Worm (Caenorhabditis elegans) whole organism, L3 larva: ENCODE data around the gene asp-9.

Source experiments
- R02D3.7 ChIP-seq: fragments of 150-350 bp; optimal IDR thresholded peaks from 2 replicates; lab custom pipeline; 2014; ENCODE audit warnings: missing biosample characterization, missing genetic modification characterization
- ZK546.5 ChIP-seq: sonication (generic microtip); optimal IDR thresholded peaks from 2 replicates; lab custom pipeline; 2017; ENCODE audit warnings: missing biosample characterization, missing genetic modification characterization
- aly-2 ChIP-seq: fragments of 150-350 bp; optimal IDR thresholded peaks from 2 replicates; lab custom pipeline; 2014; ENCODE audit warnings: missing biosample characterization, missing genetic modification characterization
- ama-1 ChIP-seq: fragments of 150-350 bp; optimal IDR thresholded peaks from 2 replicates; lab custom pipeline; 2018
- ceh-16 ChIP-seq: sonication (generic microtip); optimal IDR thresholded peaks from 2 replicates; lab custom pipeline; 2017; ENCODE audit warnings: missing biosample characterization, missing genetic modification characterization
- ceh-28 ChIP-seq: fragments of 150-350 bp; optimal IDR thresholded peaks from 2 replicates; lab custom pipeline; 2014; ENCODE audit warnings: missing biosample characterization, missing genetic modification reagents, missing genetic modification characterization
- ceh-82 ChIP-seq: fragments of 150-350 bp; optimal IDR thresholded peaks from 2 replicates; lab custom pipeline; 2014; ENCODE audit warnings: missing biosample characterization, missing genetic modification characterization
- ceh-9 ChIP-seq: sonication (generic microtip); optimal IDR thresholded peaks from 2 replicates; lab custom pipeline; 2018; ENCODE audit warnings: missing biosample characterization, missing genetic modification characterization
- daf-12 ChIP-seq: fragments of 150-350 bp; optimal IDR thresholded peaks from 2 replicates; lab custom pipeline; 2014; ENCODE audit warnings: missing biosample characterization, missing genetic modification reagents, missing genetic modification characterization
- egl-27 ChIP-seq: sonication (generic microtip); optimal IDR thresholded peaks from 4 replicates; lab custom pipeline; 2017; ENCODE audit warnings: missing biosample characterization, missing genetic modification reagents, missing genetic modification characterization
- egl-5 ChIP-seq: fragments of 150-350 bp; optimal IDR thresholded peaks from 2 replicates; lab custom pipeline; 2017; ENCODE audit warnings: missing biosample characterization, missing genetic modification reagents, missing genetic modification characterization, inconsistent platforms
- elt-1 ChIP-seq: fragments of 150-350 bp; optimal IDR thresholded peaks from 2 replicates; lab custom pipeline; 2014; ENCODE audit warnings: missing biosample characterization, missing genetic modification characterization
- elt-2 ChIP-seq: sonication (generic microtip); optimal IDR thresholded peaks from 2 replicates; lab custom pipeline; 2016; ENCODE audit warnings: missing genetic modification reagents, mild to moderate bottlenecking, missing genetic modification characterization, missing compliant biosample characterization
- elt-3 ChIP-seq, 3 experiments: fragments of 150-350 bp in 1 of 3; sonication (generic microtip) in 2 of 3; optimal IDR thresholded peaks; 2 replicates in 2 of 3; 4 replicates in 1 of 3; lab custom pipeline; 2014 to 2017; ENCODE audit warnings: missing biosample characterization in 3 of 3, missing genetic modification characterization in 3 of 3
- eor-1 ChIP-seq, 2 experiments: fragments of 150-350 bp; optimal IDR thresholded peaks; 2 replicates each; lab custom pipeline; 2014 to 2018; ENCODE audit warnings: missing biosample characterization in 2 of 2, missing genetic modification characterization in 2 of 2
- fkh-10 ChIP-seq: sonication (generic microtip); optimal IDR thresholded peaks from 2 replicates; lab custom pipeline; 2017; ENCODE audit warnings: missing biosample characterization, missing genetic modification reagents, missing genetic modification characterization
- fkh-2 ChIP-seq: fragments of 150-350 bp; optimal IDR thresholded peaks from 2 replicates; lab custom pipeline; 2014; ENCODE audit warnings: missing biosample characterization, missing genetic modification reagents, missing genetic modification characterization
- fos-1 ChIP-seq: fragments of 150-350 bp; optimal IDR thresholded peaks from 2 replicates; lab custom pipeline; 2014; ENCODE audit warnings: missing biosample characterization, missing genetic modification characterization
- hmg-11 ChIP-seq: sonication (generic microtip); optimal IDR thresholded peaks from 2 replicates; lab custom pipeline; 2016; ENCODE audit warnings: missing genetic modification characterization, missing compliant biosample characterization
- jun-1 ChIP-seq: fragments of 150-350 bp; optimal IDR thresholded peaks from 2 replicates; lab custom pipeline; 2014; ENCODE audit warnings: missing biosample characterization, missing genetic modification reagents, missing genetic modification characterization
- lin-15B ChIP-seq: fragments of 150-350 bp; optimal IDR thresholded peaks from 2 replicates; lab custom pipeline; 2014; ENCODE audit warnings: missing biosample characterization, missing genetic modification characterization
- lin-39 ChIP-seq: fragments of 150-350 bp; optimal IDR thresholded peaks from 2 replicates; lab custom pipeline; 2018; ENCODE audit warnings: missing biosample characterization, missing genetic modification reagents, missing genetic modification characterization
- lsy-12 ChIP-seq: sonication (generic microtip); optimal IDR thresholded peaks from 2 replicates; lab custom pipeline; 2016; ENCODE audit warnings: mild to moderate bottlenecking, missing genetic modification characterization, missing compliant biosample characterization
- mdl-1 ChIP-seq: fragments of 150-350 bp; optimal IDR thresholded peaks from 2 replicates; lab custom pipeline; 2014; ENCODE audit warnings: missing biosample characterization, missing genetic modification characterization
- mml-1 ChIP-seq: fragments of 150-350 bp; sonication (generic microtip); optimal IDR thresholded peaks from 3 replicates; lab custom pipeline; 2014; ENCODE audit warnings: missing biosample characterization, missing genetic modification characterization
- nfya-1 ChIP-seq: sonication (generic microtip); optimal IDR thresholded peaks from 2 replicates; lab custom pipeline; 2017; ENCODE audit warnings: missing genetic modification characterization, mild to moderate bottlenecking, missing compliant biosample characterization, antibody characterized with exemption, moderate library complexity; ENCODE audit not compliant: insufficient read depth
- nhr-11 ChIP-seq: fragments of 150-350 bp; optimal IDR thresholded peaks from 2 replicates; lab custom pipeline; 2014; ENCODE audit warnings: missing biosample characterization, missing genetic modification characterization
- nhr-12 ChIP-seq: fragments of 150-350 bp; optimal IDR thresholded peaks from 2 replicates; lab custom pipeline; 2014; ENCODE audit warnings: missing biosample characterization, missing genetic modification characterization
- nhr-23 ChIP-seq: fragments of 150-350 bp; optimal IDR thresholded peaks from 2 replicates; lab custom pipeline; 2014; ENCODE audit warnings: missing biosample characterization, missing genetic modification reagents, missing genetic modification characterization
- nhr-237 ChIP-seq: fragments of 150-350 bp; optimal IDR thresholded peaks from 2 replicates; lab custom pipeline; 2014; ENCODE audit warnings: missing biosample characterization, missing genetic modification characterization
- nhr-25 ChIP-seq: sonication (generic microtip); optimal IDR thresholded peaks from 2 replicates; lab custom pipeline; 2017; ENCODE audit warnings: missing biosample characterization, missing genetic modification characterization
- nhr-28 ChIP-seq: fragments of 150-350 bp; optimal IDR thresholded peaks from 2 replicates; lab custom pipeline; 2014; ENCODE audit warnings: missing biosample characterization, missing genetic modification characterization
- nhr-43 ChIP-seq: sonication (generic microtip); optimal IDR thresholded peaks from 2 replicates; lab custom pipeline; 2016; ENCODE audit warnings: mild to moderate bottlenecking, missing genetic modification characterization, missing compliant biosample characterization; ENCODE audit not compliant: poor library complexity, severe bottlenecking
- nhr-67 ChIP-seq: fragments of 150-350 bp; optimal IDR thresholded peaks from 2 replicates; lab custom pipeline; 2014; ENCODE audit warnings: missing biosample characterization, missing genetic modification characterization
- nhr-76 ChIP-seq: fragments of 150-350 bp; sonication (generic microtip); optimal IDR thresholded peaks from 5 replicates; lab custom pipeline; 2014; ENCODE audit warnings: missing biosample characterization, missing genetic modification characterization
- nhr-77 ChIP-seq: fragments of 150-350 bp; optimal IDR thresholded peaks from 2 replicates; lab custom pipeline; 2014; ENCODE audit warnings: missing biosample characterization, missing genetic modification characterization
- pha-4 ChIP-seq: fragments of 150-350 bp; optimal IDR thresholded peaks from 2 replicates; lab custom pipeline; 2014; ENCODE audit warnings: missing biosample characterization, missing genetic modification reagents, missing genetic modification characterization
- pqm-1 ChIP-seq: fragments of 150-350 bp; optimal IDR thresholded peaks from 2 replicates; lab custom pipeline; 2017; ENCODE audit warnings: missing biosample characterization, missing genetic modification characterization, inconsistent platforms
- sea-2 ChIP-seq: fragments of 150-350 bp; sonication (generic microtip); optimal IDR thresholded peaks from 4 replicates; lab custom pipeline; 2014; ENCODE audit warnings: missing biosample characterization, missing genetic modification reagents, missing genetic modification characterization
- skn-1 ChIP-seq: fragments of 150-350 bp; optimal IDR thresholded peaks from 2 replicates; lab custom pipeline; 2014; ENCODE audit warnings: missing biosample characterization, missing genetic modification characterization
- snpc-4 ChIP-seq: fragments of 150-350 bp; optimal IDR thresholded peaks from 2 replicates; lab custom pipeline; 2014; ENCODE audit warnings: missing biosample characterization, missing genetic modification characterization
- tbx-2 ChIP-seq: sonication (generic microtip); optimal IDR thresholded peaks from 2 replicates; lab custom pipeline; 2016; ENCODE audit warnings: mild to moderate bottlenecking, missing genetic modification characterization, missing compliant biosample characterization
- unc-39 ChIP-seq: sonication (generic microtip); optimal IDR thresholded peaks from 4 replicates; lab custom pipeline; 2017; ENCODE audit warnings: missing biosample characterization, missing genetic modification characterization
- unc-62 ChIP-seq: fragments of 150-350 bp; sonication (generic microtip); optimal IDR thresholded peaks from 4 replicates; lab custom pipeline; 2014; ENCODE audit warnings: missing biosample characterization, missing genetic modification reagents, missing genetic modification characterization
- zag-1 ChIP-seq: fragments of 150-350 bp; optimal IDR thresholded peaks from 2 replicates; lab custom pipeline; 2014; ENCODE audit warnings: missing biosample characterization, missing genetic modification characterization
- ztf-11 ChIP-seq: fragments of 150-350 bp; optimal IDR thresholded peaks from 2 replicates; lab custom pipeline; 2014; ENCODE audit warnings: missing biosample characterization, missing genetic modification characterization
- ztf-4 ChIP-seq: fragments of 150-350 bp; optimal IDR thresholded peaks from 2 replicates; lab custom pipeline; 2014; ENCODE audit warnings: missing biosample characterization, missing genetic modification characterization

The asp-9 gene

DNA sequence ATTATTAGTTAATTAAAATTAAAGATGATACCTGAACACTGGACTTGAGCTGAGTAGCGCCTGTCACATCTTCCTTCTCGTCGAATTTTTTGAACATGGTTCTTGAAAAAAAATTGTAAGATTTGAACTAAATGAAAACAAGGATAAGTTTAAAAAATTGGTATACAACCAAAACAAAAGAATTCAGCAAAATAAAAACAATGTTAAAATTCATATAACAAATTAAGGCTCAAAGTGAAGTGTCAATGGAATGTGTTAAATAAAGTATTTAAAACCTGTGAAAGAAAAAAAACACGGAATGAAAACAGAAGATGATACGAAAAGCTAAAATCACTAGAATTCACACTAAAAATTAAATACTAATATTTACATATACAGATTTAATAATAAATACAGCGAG lies 30.4 kb upstream of the asp-9 start, which contains the start of gene C11D2.7:
TSS of gene C11D2.7 (minus strand) at position 101 of the 400 bp plus-strand sequence.
- TF ChIP-seq sea-2 (no peak), elt-3 (tag; optimal IDR thresholded peaks at IDR 0.05; lab: Kevin White, UChicago) (no peak), nhr-12 (no peak), mdl-1 (no peak), pqm-1 (tag; lab: Kevin White, UChicago) (no peak), nhr-67 (no peak), lsy-12 (tag; lab: Kevin White, UChicago) (no peak), skn-1 (tag; lab: Kevin White, UChicago) (no peak), lin-39 (tag; lab: Kevin White, UChicago) (no peak), zag-1 (tag; lab: Kevin White, UChicago) (no peak), nfya-1 (tag; lab: Kevin White, UChicago) (no peak), mml-1 (tag; lab: Kevin White, UChicago) (no peak), ceh-82 (no peak), jun-1 (tag; lab: Kevin White, UChicago) (no peak), fkh-10 (GFP tag; lab: Kevin White, UChicago) (no peak), ztf-4 (tag; lab: Kevin White, UChicago) (no peak), R02D3.7 (tag; lab: Kevin White, UChicago) (no peak), nhr-76 (no peak)

DNA sequence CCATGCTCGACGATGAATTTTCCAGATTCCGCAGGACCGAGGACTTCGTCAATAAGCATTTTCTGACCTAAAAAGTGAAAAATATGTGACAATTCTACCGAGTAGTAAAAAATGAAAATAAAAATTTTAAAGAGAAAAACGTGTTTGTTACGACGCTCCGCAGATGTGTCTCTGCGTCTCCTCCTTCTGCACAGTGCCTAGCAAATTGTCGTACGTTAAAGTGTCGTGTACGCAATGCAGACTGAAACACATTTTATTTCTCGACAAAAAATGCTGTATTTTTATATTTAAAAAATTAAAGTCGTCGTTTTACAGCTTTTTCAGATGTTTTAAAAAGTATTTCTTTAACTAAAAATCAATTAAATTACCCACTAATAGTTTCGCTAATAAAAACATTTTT lies 28.9 kb upstream of the asp-9 start, which contains the start of gene C11D2.4:
TSS of gene C11D2.4 (minus strand) at position 128 of the 400 bp plus-strand sequence.
- TF ChIP-seq unc-39 (tag; lab: Kevin White, UChicago): no peak
- TF ChIP-seq elt-1 (tag; lab: Kevin White, UChicago): no peak
- no peak for TF ChIP-seq fos-1 (tag; lab: Kevin White, UChicago)
- TF ChIP-seq ztf-11: no peak
- no peak for TF ChIP-seq nhr-76
- no peak for TF ChIP-seq nhr-28 (tag; lab: Kevin White, UChicago)
- no peak for TF ChIP-seq fkh-2 (tag; lab: Kevin White, UChicago)
- TF ChIP-seq nhr-11 (tag; lab: Kevin White, UChicago): no peak
- no peak for TF ChIP-seq ceh-9 (tag; lab: Kevin White, UChicago)
- peak; percentile 13 for TF ChIP-seq R02D3.7 (tag; lab: Kevin White, UChicago)
- no peak for TF ChIP-seq mml-1 (tag; lab: Kevin White, UChicago)
- TF ChIP-seq pha-4: peak; percentile 53
- TF ChIP-seq skn-1 (tag; lab: Kevin White, UChicago): peak; percentile 49
- no peak for TF ChIP-seq nhr-23
- no peak for TF ChIP-seq elt-3 (tag; optimal IDR thresholded peaks at IDR 0.05; lab: Kevin White, UChicago)
- TF ChIP-seq elt-2 (tag; lab: Kevin White, UChicago): no peak
- TF ChIP-seq ceh-16: no peak
- no peak for TF ChIP-seq nhr-67
- no peak for TF ChIP-seq tbx-2 (tag; lab: Kevin White, UChicago)
- no peak for TF ChIP-seq mdl-1
- peak; percentile 46 for TF ChIP-seq hmg-11
- TF ChIP-seq nhr-43 (tag; lab: Kevin White, UChicago): no peak
- no peak for TF ChIP-seq nhr-25
- TF ChIP-seq aly-2 (tag; lab: Kevin White, UChicago): no peak
- peak; percentile 22 for TF ChIP-seq lin-15B (tag; lab: Kevin White, UChicago)
- no peak for TF ChIP-seq ceh-82
- TF ChIP-seq daf-12 (tag; lab: Kevin White, UChicago): no peak
- no peak for TF ChIP-seq nhr-237
- no peak for TF ChIP-seq sea-2
- no peak for TF ChIP-seq pqm-1 (tag; lab: Kevin White, UChicago)
- no peak for TF ChIP-seq fkh-10 (GFP tag; lab: Kevin White, UChicago)
- TF ChIP-seq lsy-12 (tag; lab: Kevin White, UChicago): no peak
- TF ChIP-seq ceh-28: no peak
- no peak for TF ChIP-seq egl-27 (tag; lab: Kevin White, UChicago)
- no peak for TF ChIP-seq ama-1 (lab: Kevin White, UChicago)
- TF ChIP-seq nfya-1 (tag; lab: Kevin White, UChicago): peak; percentile 54
- TF ChIP-seq ztf-4 (tag; lab: Kevin White, UChicago): no peak
- no peak for TF ChIP-seq jun-1 (tag; lab: Kevin White, UChicago)
- TF ChIP-seq snpc-4 (tag; lab: Kevin White, UChicago): peak; percentile 48
- peak; percentile 6 for TF ChIP-seq egl-5
- TF ChIP-seq eor-1 (tag; optimal IDR thresholded peaks at IDR 0.05; lab: Kevin White, UChicago): no peak
- no peak for TF ChIP-seq nhr-12
- TF ChIP-seq lin-39 (tag; lab: Kevin White, UChicago): no peak
- TF ChIP-seq zag-1 (tag; lab: Kevin White, UChicago): no peak
- no peak for TF ChIP-seq ZK546.5 (tag; lab: Kevin White, UChicago)
- no peak for TF ChIP-seq unc-62 (GFP tag; lab: Kevin White, UChicago)
- no peak for TF ChIP-seq nhr-77 (tag; lab: Kevin White, UChicago)
- TF ChIP-seq, all 47 proteins: peak for 8
